Fruit fly (Drosophila melanogaster): Measurements from ENCODE around the gene CG14710.

Gene CG14710

dm6 chr3R:11655873-11656374, 36.0 kb downstream of the CG14710 start, which contains the start of gene CG42327 (continued):
- TF ChIP-seq ac (GFP tag; optimal IDR thresholded peaks at IDR 0.05) (peak; percentile 90), CG14014 (GFP tag; IDR thresholded peaks at IDR 0.05) (peak; percentile 90), odd (GFP tag; optimal IDR thresholded peaks at IDR 0.05) (peak; percentile 90), stc (GFP tag; IDR thresholded peaks at IDR 0.05) (peak; percentile 98), zf30C (GFP tag; optimal IDR thresholded peaks at IDR 0.05) (peak; percentile 22), CG8924 (tag; optimal IDR thresholded peaks at IDR 0.05) (peak; percentile 95), CG30020 (tag; optimal IDR thresholded peaks at IDR 0.05) (peak; percentile 69), Bdp1 (GFP tag; optimal IDR thresholded peaks at IDR 0.05) (peak; percentile 83), repo (GFP tag; optimal IDR thresholded peaks at IDR 0.05) (peak; percentile 83), Dip3 (GFP tag; optimal IDR thresholded peaks at IDR 0.05) (peak; percentile 48), CG14965 (GFP tag; optimal IDR thresholded peaks at IDR 0.05; ENCODE audit: borderline replicate concordance) (peak; percentile 20), Dip2 (GFP tag; IDR thresholded peaks at IDR 0.05) (peak; percentile 65), bab2 (GFP tag; optimal IDR thresholded peaks at IDR 0.05) (peak; percentile 80), Ssrp (tag; optimal IDR thresholded peaks at IDR 0.05) (peak; percentile 93), slou (GFP tag; optimal IDR thresholded peaks at IDR 0.05) (peak; percentile 79), Hmx (GFP tag; optimal IDR thresholded peaks at IDR 0.05) (peak; percentile 8), CG10979 (tag; optimal IDR thresholded peaks at IDR 0.05) (peak; percentile 96), ERR (GFP tag; optimal IDR thresholded peaks at IDR 0.05) (peak; percentile 63), BEAF-32 (GFP tag; optimal IDR thresholded peaks at IDR 0.05) (no peak), fru (optimal IDR thresholded peaks at IDR 0.05) (no peak), bowl (GFP tag; IDR thresholded peaks at IDR 0.05) (peak; percentile 83), Taf1 (GFP tag; IDR thresholded peaks at IDR 0.05) (peak; percentile 58; the same call in 1 of the 2 replicates), CG1647 (GFP tag; optimal IDR thresholded peaks at IDR 0.05) (peak; percentile 64), otp (GFP tag; IDR thresholded peaks at IDR 0.05) (peak; percentile 97), CG12299 (tag; optimal IDR thresholded peaks at IDR 0.05) (peak; percentile 91), aop (GFP tag; IDR thresholded peaks at IDR 0.05) (peak; percentile 61; the same call in 1 of the 2 replicates), pzg (GFP tag; optimal IDR thresholded peaks at IDR 0.05) (no peak), Fer1 (GFP tag; optimal IDR thresholded peaks at IDR 0.05) (peak; percentile 94), Pdp1 (GFP tag; optimal IDR thresholded peaks at IDR 0.05) (peak; percentile 60 to 73), gsb (GFP tag; IDR thresholded peaks at IDR 0.05) (peak; percentile 79), danr (GFP tag; IDR thresholded peaks at IDR 0.05) (peak; percentile 87), Scr (GFP tag; IDR thresholded peaks at IDR 0.05; ENCODE audit: partially characterized antibody) (0 out of 2 replicates have a peak, but pooled peaks have one; percentile 47), CG17912 (GFP tag; optimal IDR thresholded peaks at IDR 0.05) (peak; percentile 53), Awh (GFP tag; IDR thresholded peaks at IDR 0.05) (peak; percentile 97), Med (GFP tag) (peak; percentile 96), bsh (GFP tag; optimal IDR thresholded peaks at IDR 0.05) (peak; percentile 91 to 98), sisA (GFP tag; IDR thresholded peaks at IDR 0.05) (peak; percentile 94), corto (GFP tag; optimal IDR thresholded peaks at IDR 0.05) (peak; percentile 92), CG31441 (GFP tag; IDR thresholded peaks at IDR 0.05) (peak; percentile 98), CG2120 (GFP tag; optimal IDR thresholded peaks at IDR 0.05) (peak; percentile 82), CG3281 (GFP tag; optimal IDR thresholded peaks at IDR 0.05) (peak; percentile 88), Gug (GFP tag; IDR thresholded peaks at IDR 0.05) (peak; percentile 90), esg (GFP tag; conservative IDR thresholded peaks at IDR 0.05) (peak; percentile 94), cato (GFP tag; optimal IDR thresholded peaks at IDR 0.05; ENCODE audit: borderline replicate concordance) (peak; percentile 90), NFAT (GFP tag; IDR thresholded peaks at IDR 0.05) (peak; percentile 72), CG34422 (GFP tag; IDR thresholded peaks at IDR 0.05) (peak; percentile 96), Hr3 (GFP tag; optimal IDR thresholded peaks at IDR 0.05) (peak; percentile 92), CG3995 (GFP tag; optimal IDR thresholded peaks at IDR 0.05) (no peak), CG10543 (GFP tag; optimal IDR thresholded peaks at IDR 0.05) (peak; percentile 80), ken (GFP tag; IDR thresholded peaks at IDR 0.05) (peak; percentile 97), org-1 (GFP tag; optimal IDR thresholded peaks at IDR 0.05) (peak; percentile 91)
